Fruit fly (Drosophila melanogaster) whole organism, embryonic: ENCODE measurements around the gene Muc14A.
A peak's percentile ranks its signal among the peaks of the same experiment; 100 is the strongest.

ENCODE experiments used
- Asciz ChIP-seq: fragments of 200-800 bp; sonication (Bioruptor generic); optimal IDR thresholded peaks from 2 replicates; lab custom pipeline; 2017; ENCODE audit warnings: missing biosample characterization, mild to moderate bottlenecking, missing genetic modification characterization, missing genetic modification reagents
- Bgb ChIP-seq: fragments of 200-800 bp; sonication (Bioruptor generic); IDR thresholded peaks from 2 replicates; pipeline ENCODE4 v1.3.6; 2022; ENCODE audit warnings: missing biosample characterization, missing genetic modification characterization; ENCODE audit not compliant: partially characterized antibody
- CG10147 ChIP-seq: fragments of 200-800 bp; sonication (Bioruptor generic); optimal IDR thresholded peaks from 2 replicates; lab custom pipeline; 2019; ENCODE audit warnings: missing biosample characterization, mild to moderate bottlenecking, missing genetic modification characterization, moderate library complexity
- CG11093 ChIP-seq: fragments of 200-800 bp; sonication (Bioruptor generic); IDR thresholded peaks from 3 replicates; pipeline ENCODE4 v1.3.6; 2022; ENCODE audit warnings: missing biosample characterization, missing genetic modification characterization
- CG15011 ChIP-seq: fragments of 200-800 bp; sonication (Bioruptor generic); optimal IDR thresholded peaks from 3 replicates; lab custom pipeline; 2018; ENCODE audit warnings: missing biosample characterization, mild to moderate bottlenecking, missing genetic modification characterization
- CG1529 ChIP-seq: fragments of 200-800 bp; sonication (Bioruptor generic); optimal IDR thresholded peaks from 3 replicates; lab custom pipeline; 2018; ENCODE audit warnings: missing biosample characterization, missing genetic modification characterization
- CG17359 ChIP-seq: fragments of 200-800 bp; sonication (Bioruptor generic); optimal IDR thresholded peaks from 3 replicates; lab custom pipeline; 2018; ENCODE audit warnings: missing biosample characterization, mild to moderate bottlenecking, missing genetic modification characterization, moderate library complexity
- CG2678 ChIP-seq: fragments of 200-800 bp; sonication (Bioruptor generic); optimal IDR thresholded peaks from 3 replicates; lab custom pipeline; 2019; ENCODE audit warnings: missing biosample characterization, mild to moderate bottlenecking, missing genetic modification characterization, moderate library complexity
- CG34224 ChIP-seq: fragments of 200-800 bp; sonication (Bioruptor generic); IDR thresholded peaks from 3 replicates; pipeline ENCODE4 v1.3.6; 2022; ENCODE audit warnings: missing biosample characterization, missing genetic modification characterization; ENCODE audit not compliant: partially characterized antibody
- CG3847 ChIP-seq: fragments of 200-800 bp; sonication (Bioruptor generic); IDR thresholded peaks from 2 replicates; pipeline ENCODE4 v1.3.6; 2022; ENCODE audit warnings: missing biosample characterization, missing genetic modification characterization
- CG4730 ChIP-seq: fragments of 200-800 bp; sonication (Bioruptor generic); IDR thresholded peaks from 2 replicates; pipeline ENCODE4 v1.3.6; 2022; ENCODE audit warnings: missing biosample characterization, missing genetic modification characterization
- CG5953 ChIP-seq: fragments of 200-800 bp; sonication (Bioruptor generic); IDR thresholded peaks from 2 replicates; pipeline ENCODE4 v1.3.6; 2022; ENCODE audit warnings: missing biosample characterization, missing genetic modification characterization
- CG6254 ChIP-seq: fragments of 200-800 bp; sonication (Bioruptor generic); optimal IDR thresholded peaks from 3 replicates; lab custom pipeline; 2017; ENCODE audit warnings: mild to moderate bottlenecking, missing biosample characterization, missing genetic modification reagents, missing genetic modification characterization
- CG7556 ChIP-seq: fragments of 200-800 bp; sonication (Bioruptor generic); optimal IDR thresholded peaks from 2 replicates; lab custom pipeline; 2017; ENCODE audit warnings: missing biosample characterization, mild to moderate bottlenecking, missing genetic modification characterization
- CG7786 ChIP-seq: fragments of 200-800 bp; sonication (Bioruptor generic); optimal IDR thresholded peaks from 2 replicates; lab custom pipeline; 2016; ENCODE audit warnings: missing biosample characterization, missing genetic modification characterization
- CG7963 ChIP-seq: fragments of 200-800 bp; sonication (Bioruptor generic); IDR thresholded peaks from 3 replicates; pipeline ENCODE4 v1.3.6; 2022; ENCODE audit warnings: missing biosample characterization, missing genetic modification characterization; ENCODE audit not compliant: partially characterized antibody
- CG7987 ChIP-seq: fragments of 200-800 bp; sonication (Bioruptor generic); optimal IDR thresholded peaks from 2 replicates; lab custom pipeline; 2018; ENCODE audit warnings: missing biosample characterization, mild to moderate bottlenecking, missing genetic modification characterization, moderate library complexity
- CTCF ChIP-seq: fragments of 200-800 bp; sonication (Bioruptor generic); optimal IDR thresholded peaks from 2 replicates; lab custom pipeline; 2017; ENCODE audit warnings: missing biosample characterization, mild to moderate bottlenecking, missing genetic modification characterization, moderate library complexity
- HLH54F ChIP-seq: fragments of 200-800 bp; sonication (Bioruptor generic); optimal IDR thresholded peaks from 3 replicates; lab custom pipeline; 2016; ENCODE audit warnings: missing biosample characterization, missing genetic modification characterization
- Hr39 ChIP-seq: fragments of >200 bp; optimal IDR thresholded peaks from 2 replicates; lab custom pipeline; 2017
- Hr78 ChIP-seq, 2 experiments: fragments of 200-800 bp in 1 of 2; fragments of >200 bp in 1 of 2; sonication (Bioruptor generic) in 1 of 2; optimal IDR thresholded peaks; 2 replicates each; lab custom pipeline; 2017 to 2019; ENCODE audit warnings: missing biosample characterization in 2 of 2, missing genetic modification characterization in 2 of 2, mild to moderate bottlenecking in 1 of 2, moderate library complexity in 1 of 2
- Rfx ChIP-seq: fragments of 200-800 bp; sonication (Bioruptor generic); IDR thresholded peaks from 2 replicates; pipeline ENCODE4 v1.3.6; 2022; ENCODE audit warnings: missing biosample characterization, missing genetic modification characterization
- Rx ChIP-seq: fragments of 200-800 bp; sonication (Bioruptor generic); IDR thresholded peaks from 2 replicates; pipeline ENCODE4 v1.3.6; 2022; ENCODE audit warnings: missing biosample characterization, missing genetic modification characterization
- Side ChIP-seq: fragments of 200-800 bp; sonication (Bioruptor generic); optimal IDR thresholded peaks from 2 replicates; lab custom pipeline; 2016; ENCODE audit warnings: missing biosample characterization, missing genetic modification characterization
- Trl ChIP-seq, 3 experiments: fragments of >200 bp in 2 of 3; fragments of 200-800 bp in 1 of 3; sonication (Bioruptor generic) in 1 of 3; optimal IDR thresholded peaks; 2 replicates in 1 of 3; 3 replicates in 2 of 3; lab custom pipeline; 2016 to 2017; ENCODE audit warnings: missing biosample characterization in 1 of 3, missing genetic modification characterization in 1 of 3
- abd-A ChIP-seq: fragments of 200-800 bp; sonication (Bioruptor generic); optimal IDR thresholded peaks from 3 replicates; lab custom pipeline; 2019; ENCODE audit warnings: missing biosample characterization, mild to moderate bottlenecking, missing genetic modification characterization, moderate library complexity
- aop ChIP-seq: fragments of 200-800 bp; sonication (Bioruptor generic); IDR thresholded peaks from 2 replicates; pipeline ENCODE4 v1.3.6; 2022; ENCODE audit warnings: missing biosample characterization, missing genetic modification characterization
- ash1 ChIP-seq: fragments of 200-800 bp; sonication (Bioruptor generic); optimal IDR thresholded peaks from 2 replicates; lab custom pipeline; 2018; ENCODE audit warnings: missing biosample characterization, mild to moderate bottlenecking, missing genetic modification characterization
- btn ChIP-seq: fragments of 200-800 bp; sonication (Bioruptor generic); optimal IDR thresholded peaks from 2 replicates; lab custom pipeline; 2016; ENCODE audit warnings: missing biosample characterization, missing genetic modification characterization
- ci ChIP-seq: fragments of 200-800 bp; sonication (Bioruptor generic); IDR thresholded peaks from 3 replicates; pipeline ENCODE4 v1.3.6; 2022; ENCODE audit warnings: missing biosample characterization, missing genetic modification characterization
- exex ChIP-seq: fragments of 200-800 bp; sonication (Bioruptor generic); optimal IDR thresholded peaks from 4 replicates; lab custom pipeline; 2018; ENCODE audit warnings: missing biosample characterization, mild to moderate bottlenecking, missing genetic modification characterization, moderate library complexity
- fu2 ChIP-seq: fragments of 200-800 bp; sonication (Bioruptor generic); optimal IDR thresholded peaks from 2 replicates; lab custom pipeline; 2016; ENCODE audit warnings: missing biosample characterization, missing genetic modification characterization
- gfzf ChIP-seq: fragments of 200-800 bp; sonication (Bioruptor generic); optimal IDR thresholded peaks from 2 replicates; lab custom pipeline; 2016; ENCODE audit warnings: missing biosample characterization, mild to moderate bottlenecking, missing genetic modification characterization, moderate library complexity
- her ChIP-seq: fragments of 200-800 bp; sonication (Bioruptor generic); optimal IDR thresholded peaks from 2 replicates; lab custom pipeline; 2016; ENCODE audit warnings: missing biosample characterization, missing genetic modification characterization
- hkb ChIP-seq, 2 experiments: fragments of 200-800 bp in 1 of 2; fragments of >200 bp in 1 of 2; sonication (Bioruptor generic) in 1 of 2; IDR thresholded peaks in 1 of 2; optimal IDR thresholded peaks in 1 of 2; 2 replicates each; pipeline versions ENCODE4 v1.3.6 to Lab custom; 2017 to 2022; ENCODE audit warnings: missing biosample characterization in 1 of 2, missing genetic modification characterization in 1 of 2
- kay ChIP-seq: fragments of 200-800 bp; sonication (Bioruptor generic); optimal IDR thresholded peaks from 2 replicates; lab custom pipeline; 2016; ENCODE audit warnings: missing biosample characterization, missing genetic modification characterization
- lola ChIP-seq, 3 experiments: fragments of >200 bp in 2 of 3; fragments of 200-800 bp in 1 of 3; sonication (Bioruptor generic) in 1 of 3; optimal IDR thresholded peaks; 2 replicates each; lab custom pipeline; 2017 to 2019; ENCODE audit warnings: missing biosample characterization in 3 of 3, missing genetic modification characterization in 3 of 3, mild to moderate bottlenecking in 1 of 3, moderate library complexity in 1 of 3
- p53 ChIP-seq: fragments of 200-800 bp; sonication (Bioruptor generic); optimal IDR thresholded peaks from 2 replicates; lab custom pipeline; 2016; ENCODE audit warnings: missing biosample characterization, missing genetic modification characterization
- prd ChIP-seq, 3 experiments: fragments of >200 bp in 2 of 3; fragments of 200-800 bp in 1 of 3; sonication (Bioruptor generic) in 1 of 3; optimal IDR thresholded peaks in 2 of 3; IDR thresholded peaks in 1 of 3; 2 replicates in 2 of 3; 3 replicates in 1 of 3; pipeline versions ENCODE4 v1.3.6 to Lab custom; 2017 to 2022; ENCODE audit warnings: missing biosample characterization in 1 of 3, missing genetic modification characterization in 1 of 3
- pros ChIP-seq: fragments of 200-800 bp; sonication (Bioruptor generic); optimal IDR thresholded peaks from 3 replicates; lab custom pipeline; 2019; ENCODE audit warnings: missing biosample characterization, mild to moderate bottlenecking, missing genetic modification characterization, moderate library complexity
- repo ChIP-seq: fragments of 200-800 bp; sonication (Bioruptor generic); optimal IDR thresholded peaks from 2 replicates; lab custom pipeline; 2016; ENCODE audit warnings: missing biosample characterization, missing genetic modification characterization
- seq ChIP-seq: fragments of 200-800 bp; sonication (Bioruptor generic); IDR thresholded peaks from 2 replicates; pipeline ENCODE4 v1.3.6; 2022; ENCODE audit warnings: missing biosample characterization, missing genetic modification characterization
- stc ChIP-seq: fragments of 200-800 bp; sonication (Bioruptor generic); IDR thresholded peaks from 2 replicates; pipeline ENCODE4 v1.3.6; 2022; ENCODE audit warnings: missing biosample characterization, missing genetic modification characterization
- sug ChIP-seq: fragments of 200-800 bp; optimal IDR thresholded peaks from 2 replicates; lab custom pipeline; 2019; ENCODE audit warnings: missing biosample characterization, mild to moderate bottlenecking, missing genetic modification characterization, moderate library complexity
- trem ChIP-seq: fragments of 200-800 bp; optimal IDR thresholded peaks from 3 replicates; lab custom pipeline; 2019; ENCODE audit warnings: missing biosample characterization, mild to moderate bottlenecking, missing genetic modification characterization, moderate library complexity
- tx ChIP-seq: fragments of 200-800 bp; sonication (Bioruptor generic); optimal IDR thresholded peaks from 2 replicates; lab custom pipeline; 2016; ENCODE audit warnings: missing biosample characterization, missing genetic modification characterization
- unc-4 ChIP-seq: fragments of 200-800 bp; sonication (Bioruptor generic); IDR thresholded peaks from 2 replicates; pipeline ENCODE4 v1.3.6; 2022; ENCODE audit warnings: missing biosample characterization, missing genetic modification characterization; ENCODE audit not compliant: partially characterized antibody

Muc14A gene

dm6 chrX:16089012-16089963 is 80.4 kb downstream of the Muc14A start (continued):
- no peak for TF ChIP-seq Rx (GFP tag; lab: Robert Waterston, UW)
- TF ChIP-seq CG2678 (tag; lab: Kevin White, UChicago): no peak
- TF ChIP-seq CG4730 (GFP tag; lab: Robert Waterston, UW): no peak
- TF ChIP-seq her (GFP tag; lab: Kevin White, UChicago): no peak
- TF ChIP-seq p53 (GFP tag; lab: Kevin White, UChicago): no peak
- peak; percentile 51 for TF ChIP-seq Asciz
- TF ChIP-seq abd-A: no peak
- no peak for TF ChIP-seq lola (GFP tag; optimal IDR thresholded peaks at IDR 0.05; lab: Kevin White, UChicago)
- TF ChIP-seq CG7786: no peak
- peak; percentile 38; the same call in 1 of the 2 replicates for TF ChIP-seq Rfx (GFP tag; lab: Robert Waterston, UW)
- no peak for TF ChIP-seq CG7556 (GFP tag; lab: Kevin White, UChicago)
- TF ChIP-seq Side (GFP tag; lab: Kevin White, UChicago): no peak
- TF ChIP-seq pros (GFP tag; lab: Kevin White, UChicago): peak; percentile 28
- no peak for TF ChIP-seq CG5953
- TF ChIP-seq CG11093: no peak
- TF ChIP-seq ci (GFP tag; lab: Robert Waterston, UW): peak; percentile 42; the same call in 1 of the 3 replicates
- TF ChIP-seq Bgb (GFP tag; lab: Robert Waterston, UW): no peak
- no peak for TF ChIP-seq Hr78 (GFP tag; optimal IDR thresholded peaks at IDR 0.05; lab: Kevin White, UChicago)
- no peak for TF ChIP-seq prd (optimal IDR thresholded peaks at IDR 0.05; lab: Kevin White, UChicago)
- no peak for TF ChIP-seq prd (GFP tag; IDR thresholded peaks at IDR 0.05; lab: Robert Waterston, UW)
- TF ChIP-seq CG3847 (GFP tag; lab: Robert Waterston, UW): no peak
- TF ChIP-seq CG7963 (GFP tag; lab: Robert Waterston, UW): no peak
- no peak for TF ChIP-seq tx (GFP tag; lab: Kevin White, UChicago)
- TF ChIP-seq CG6254 (GFP tag; lab: Kevin White, UChicago): no peak
- no peak for TF ChIP-seq aop (GFP tag; lab: Robert Waterston, UW)
- TF ChIP-seq Trl (optimal IDR thresholded peaks at IDR 0.05; lab: Kevin White, UChicago): peak; percentile 85 to 96
- no peak for TF ChIP-seq Trl (GFP tag; optimal IDR thresholded peaks at IDR 0.05; lab: Kevin White, UChicago)
- TF ChIP-seq CG7987 (GFP tag; lab: Kevin White, UChicago): no peak
- TF ChIP-seq CG17359: peak; percentile 38
- TF ChIP-seq exex (tag; lab: Kevin White, UChicago): peak; percentile 3
- no peak for TF ChIP-seq repo
- no peak for TF ChIP-seq CG10147 (GFP tag; lab: Kevin White, UChicago)
- no peak for TF ChIP-seq CG1529
- TF ChIP-seq gfzf (GFP tag; lab: Kevin White, UChicago): no peak
- no peak for TF ChIP-seq ash1 (GFP tag; lab: Kevin White, UChicago)
- no peak for TF ChIP-seq hkb (optimal IDR thresholded peaks at IDR 0.05; lab: Kevin White, UChicago)
- 0 out of 2 replicates have a peak, but pooled peaks have one; percentile 11 for TF ChIP-seq hkb (GFP tag; IDR thresholded peaks at IDR 0.05; lab: Robert Waterston, UW)
- TF ChIP-seq CG34224 (GFP tag; lab: Robert Waterston, UW): peak; percentile 43; the same call in 1 of the 3 replicates
- TF ChIP-seq Hr39 (lab: Kevin White, UChicago): no peak
- TF ChIP-seq trem: no peak
- no peak for TF ChIP-seq seq (GFP tag; lab: Robert Waterston, UW)
- TF ChIP-seq CG15011: no peak
- no peak for TF ChIP-seq btn (GFP tag; lab: Kevin White, UChicago)
- no peak for TF ChIP-seq sug
- no peak for TF ChIP-seq fu2 (GFP tag; lab: Kevin White, UChicago)
- TF ChIP-seq stc (GFP tag; lab: Robert Waterston, UW): no peak
- 0 out of 2 replicates have a peak, but pooled peaks have one; percentile 32 for TF ChIP-seq unc-4 (GFP tag; lab: Robert Waterston, UW)
- TF ChIP-seq kay (GFP tag; lab: Kevin White, UChicago): no peak
- TF ChIP-seq CTCF (GFP tag; lab: Kevin White, UChicago): no peak
- TF ChIP-seq HLH54F (GFP tag; lab: Kevin White, UChicago): no peak
